Fruit fly (Drosophila melanogaster) whole organism, pupa: ENCODE measurements around the gene Toll-9.

Source experiments
- CG10348 ChIP-seq: fragments of 200-800 bp; sonication (Bioruptor generic); IDR thresholded peaks from 2 replicates; pipeline ENCODE4 v1.3.6; 2022; ENCODE audit warnings: missing biosample characterization, missing genetic modification characterization
- CG12605 ChIP-seq: fragments of 200-800 bp; sonication (Bioruptor generic); IDR thresholded peaks from 2 replicates; pipeline ENCODE4 v1.3.6; 2022; ENCODE audit warnings: missing biosample characterization, missing genetic modification characterization
- CG13204 ChIP-seq: fragments of 200-800 bp; sonication (Bioruptor generic); optimal IDR thresholded peaks from 2 replicates; lab custom pipeline; 2018; ENCODE audit warnings: missing biosample characterization, mild to moderate bottlenecking, missing genetic modification characterization, moderate library complexity
- CG14655 ChIP-seq: fragments of 200-800 bp; sonication (Bioruptor generic); optimal IDR thresholded peaks from 3 replicates; lab custom pipeline; 2017; ENCODE audit warnings: mild to moderate bottlenecking, missing biosample characterization, missing genetic modification reagents, missing genetic modification characterization
- CG15710 ChIP-seq: fragments of 200-800 bp; sonication (Bioruptor generic); optimal IDR thresholded peaks from 2 replicates; lab custom pipeline; 2018; ENCODE audit warnings: missing biosample characterization, mild to moderate bottlenecking, missing genetic modification characterization, moderate library complexity
- CG17806 ChIP-seq: fragments of 200-800 bp; sonication (Bioruptor generic); optimal IDR thresholded peaks from 2 replicates; lab custom pipeline; 2018; ENCODE audit warnings: missing biosample characterization, mild to moderate bottlenecking, missing genetic modification characterization, moderate library complexity
- CG32121 ChIP-seq: fragments of 200-800 bp; sonication (Bioruptor generic); IDR thresholded peaks from 2 replicates; pipeline ENCODE4 v1.3.6; 2022; ENCODE audit warnings: missing biosample characterization, missing genetic modification characterization
- CG34367 ChIP-seq: fragments of 200-800 bp; sonication (Bioruptor generic); optimal IDR thresholded peaks from 2 replicates; lab custom pipeline; 2018; ENCODE audit warnings: missing biosample characterization, mild to moderate bottlenecking, missing genetic modification characterization
- CG4496 ChIP-seq: fragments of 200-800 bp; sonication (Bioruptor generic); IDR thresholded peaks from 3 replicates; pipeline ENCODE4 v1.3.6; 2022; ENCODE audit warnings: missing biosample characterization, missing genetic modification characterization
- CG8159 ChIP-seq: fragments of 200-800 bp; sonication (Bioruptor generic); optimal IDR thresholded peaks from 3 replicates; lab custom pipeline; 2018; ENCODE audit warnings: missing biosample characterization, mild to moderate bottlenecking, missing genetic modification characterization, moderate library complexity
- CG8301 ChIP-seq: fragments of 200-800 bp; sonication (Bioruptor generic); optimal IDR thresholded peaks from 2 replicates; lab custom pipeline; 2018; ENCODE audit warnings: missing biosample characterization, mild to moderate bottlenecking, missing genetic modification characterization
- CG9948 ChIP-seq: fragments of 200-800 bp; sonication (Bioruptor generic); optimal IDR thresholded peaks from 2 replicates; lab custom pipeline; 2018; ENCODE audit warnings: missing biosample characterization, mild to moderate bottlenecking, missing genetic modification characterization, moderate library complexity
- D1 ChIP-seq: fragments of 200-800 bp; sonication (Bioruptor generic); optimal IDR thresholded peaks from 2 replicates; lab custom pipeline; 2018; ENCODE audit warnings: missing biosample characterization, mild to moderate bottlenecking, missing genetic modification characterization, moderate library complexity
- EcR ChIP-seq: fragments of 200-800 bp; sonication (Bioruptor generic); optimal IDR thresholded peaks from 3 replicates; lab custom pipeline; 2019; ENCODE audit warnings: missing biosample characterization, missing genetic modification characterization, mild to moderate bottlenecking, moderate library complexity, missing genetic modification reagents
- Ets98B ChIP-seq: fragments of 200-800 bp; sonication (Bioruptor generic); IDR thresholded peaks from 2 replicates; pipeline ENCODE4 v1.3.6; 2022; ENCODE audit warnings: missing biosample characterization, missing genetic modification characterization
- Pif1A ChIP-seq: fragments of 200-800 bp; sonication (Bioruptor generic); optimal IDR thresholded peaks from 3 replicates; lab custom pipeline; 2016; ENCODE audit warnings: missing biosample characterization, missing genetic modification characterization
- Pif1B ChIP-seq: fragments of 200-800 bp; sonication (Bioruptor generic); optimal IDR thresholded peaks from 3 replicates; lab custom pipeline; 2016; ENCODE audit warnings: missing biosample characterization, missing genetic modification characterization
- Snoo ChIP-seq: fragments of 200-800 bp; sonication (Bioruptor generic); optimal IDR thresholded peaks from 3 replicates; lab custom pipeline; 2017; ENCODE audit warnings: missing biosample characterization, mild to moderate bottlenecking, missing genetic modification characterization, inconsistent platforms
- fd96Ca ChIP-seq: fragments of 200-800 bp; sonication (Bioruptor generic); IDR thresholded peaks from 3 replicates; pipeline ENCODE4 v1.3.6; 2022; ENCODE audit warnings: missing biosample characterization, missing genetic modification characterization
- gl ChIP-seq: fragments of 200-800 bp; sonication (Bioruptor generic); optimal IDR thresholded peaks from 2 replicates; lab custom pipeline; 2018; ENCODE audit warnings: missing biosample characterization, mild to moderate bottlenecking, missing genetic modification characterization
- rn ChIP-seq: fragments of 200-800 bp; sonication (Bioruptor generic); IDR thresholded peaks from 2 replicates; pipeline ENCODE4 v1.3.6; 2022; ENCODE audit warnings: missing biosample characterization, missing genetic modification characterization

Toll-9 gene

DNA sequence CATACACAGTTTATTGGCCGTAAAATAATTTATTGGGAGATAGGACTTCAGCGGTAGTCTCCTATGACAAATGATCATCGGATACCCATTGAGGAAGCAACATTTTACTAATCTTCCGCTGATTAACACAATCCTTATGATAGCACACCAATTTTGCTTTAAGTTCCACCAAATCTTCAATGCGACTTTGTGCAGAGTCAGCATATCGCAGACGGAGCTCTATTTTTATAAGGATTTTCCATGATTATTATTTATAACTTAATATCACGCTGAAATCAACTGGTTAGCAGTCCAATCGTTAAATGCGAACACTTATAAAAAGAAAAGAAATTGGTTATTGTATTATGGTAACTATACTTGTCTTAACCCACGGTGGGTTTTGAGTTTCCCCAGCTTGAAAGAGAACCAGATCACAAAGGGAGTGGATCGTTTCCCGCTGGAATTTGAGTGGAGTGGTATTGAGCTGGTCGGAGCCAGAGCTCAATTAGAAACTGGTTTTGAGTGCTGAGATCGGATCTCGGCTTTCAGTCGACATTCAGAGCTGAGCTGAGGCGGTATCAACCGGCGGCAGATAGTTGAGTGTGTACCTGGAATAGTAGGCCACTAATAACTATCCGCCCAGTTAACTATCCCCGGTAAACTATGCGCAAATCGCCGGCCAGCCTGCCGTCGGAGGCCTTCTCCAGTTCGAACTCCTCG, at the start of gene Toll-9, which contains the start of gene in:
Gene Toll-9, minus strand, starts transcription at position 51 of the 699 bp plus-strand sequence.
Gene in, plus strand, starts transcription at position 525 of the 699 bp plus-strand sequence.
- TF ChIP-seq CG34367 (tag; lab: Kevin White, UChicago) (no peak), CG15710 (tag; lab: Kevin White, UChicago) (no peak), CG8301 (no peak), CG4496 (GFP tag; lab: Robert Waterston, UW) (no peak), D1 (tag; lab: Kevin White, UChicago) (no peak), Ets98B (no peak), CG32121 (no peak), CG17806 (no peak), Pif1B (GFP tag; lab: Kevin White, UChicago) (no peak), Snoo (tag; lab: Kevin White, UChicago) (no peak), rn (GFP tag; lab: Robert Waterston, UW) (no peak), EcR (no peak), CG9948 (tag; lab: Kevin White, UChicago) (no peak), CG12605 (no peak), gl (tag; lab: Kevin White, UChicago) (no peak), CG10348 (no peak), CG14655 (no peak), CG13204 (no peak), Pif1A (no peak), fd96Ca (GFP tag; lab: Robert Waterston, UW) (no peak)
- TF ChIP-seq, all 21 proteins: peak for 0

DNA sequence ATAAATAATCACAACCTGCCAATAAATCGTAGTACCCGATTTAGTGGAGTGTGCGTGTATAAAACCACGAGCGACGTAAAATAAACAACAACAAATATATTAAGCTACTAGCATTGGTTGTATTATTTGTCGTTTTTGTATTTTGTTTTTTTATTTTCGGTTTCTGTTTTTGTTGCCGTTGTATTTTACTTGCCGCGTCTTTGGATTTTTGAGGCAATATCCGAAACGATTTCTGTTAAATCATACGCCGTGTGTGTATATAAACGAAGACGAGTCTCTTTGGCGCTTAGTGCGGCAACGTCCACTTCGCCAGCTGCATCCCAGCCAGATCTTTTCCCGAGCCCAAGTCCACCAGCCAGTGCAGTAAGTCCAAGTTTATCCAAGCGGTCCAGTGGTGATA, 46.8 kb upstream of the Toll-9 start, which contains the start of gene zye:
Gene zye, plus strand, starts transcription at position 301 of the 400 bp plus-strand sequence.
- TF ChIP-seq Ets98B (no peak), CG10348 (no peak), CG34367 (tag; lab: Kevin White, UChicago) (no peak), CG32121 (no peak), CG17806 (no peak), gl (tag; lab: Kevin White, UChicago) (no peak), rn (GFP tag; lab: Robert Waterston, UW) (no peak), EcR (no peak), fd96Ca (GFP tag; lab: Robert Waterston, UW) (no peak), CG4496 (GFP tag; lab: Robert Waterston, UW) (no peak), CG14655 (no peak), D1 (tag; lab: Kevin White, UChicago) (no peak), CG9948 (tag; lab: Kevin White, UChicago) (no peak), CG13204 (no peak), CG8159 (no peak), Pif1B (GFP tag; lab: Kevin White, UChicago) (no peak), CG15710 (tag; lab: Kevin White, UChicago) (no peak), CG8301 (no peak), Snoo (tag; lab: Kevin White, UChicago) (no peak)

DNA sequence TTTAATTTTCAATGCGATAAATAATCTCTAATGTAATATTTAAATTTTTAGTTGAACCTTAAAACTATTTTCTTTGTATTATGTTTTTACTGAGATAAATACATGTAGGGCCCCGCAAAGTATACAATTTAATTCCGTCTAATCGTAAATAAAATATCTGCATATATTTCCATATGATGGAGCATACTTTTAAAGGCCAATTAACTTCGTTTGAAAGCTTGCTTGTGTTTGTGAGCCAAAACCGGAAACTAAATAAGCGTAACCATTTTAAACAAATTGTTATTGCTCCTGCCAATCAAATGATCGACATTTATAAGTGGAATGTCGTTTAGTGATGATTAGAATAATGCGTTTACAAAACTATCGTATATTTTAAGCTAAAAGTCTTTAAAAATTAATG, 44.3 kb upstream of the Toll-9 start:
- TF ChIP-seq Snoo (tag; lab: Kevin White, UChicago), result no peak
- TF ChIP-seq EcR, result no peak
- TF ChIP-seq Ets98B, result no peak
- TF ChIP-seq D1 (tag; lab: Kevin White, UChicago), result no peak
- no peak for TF ChIP-seq Pif1A
- TF ChIP-seq, all 21 proteins: peak for 0

DNA sequence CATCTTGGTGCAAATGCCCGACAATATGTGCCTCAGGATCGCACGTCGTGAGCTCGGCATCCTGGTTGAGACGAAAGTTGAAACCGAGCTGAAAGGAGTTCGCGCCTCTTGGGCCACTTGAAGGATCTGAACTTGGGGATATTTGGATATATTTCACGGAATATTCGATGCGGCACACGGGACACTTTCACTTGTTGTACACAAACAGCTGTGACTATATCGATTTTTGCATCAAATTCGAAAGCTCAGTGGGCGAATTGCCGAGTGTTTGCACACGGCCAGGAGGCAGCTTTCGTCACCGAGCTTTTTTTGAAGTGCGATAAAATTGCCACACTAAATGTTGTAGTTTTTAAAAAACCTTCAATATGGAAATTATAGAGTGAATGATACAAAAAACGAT, 43.8 kb upstream of the Toll-9 start, which contains the start of gene CG13248:
Gene CG13248, minus strand, starts transcription at position 222 of the 400 bp plus-strand sequence.
- no peak for TF ChIP-seq CG32121
- no peak for TF ChIP-seq CG15710 (tag; lab: Kevin White, UChicago)
- TF ChIP-seq Snoo (tag; lab: Kevin White, UChicago), result no peak
- TF ChIP-seq D1 (tag; lab: Kevin White, UChicago), result no peak

DNA sequence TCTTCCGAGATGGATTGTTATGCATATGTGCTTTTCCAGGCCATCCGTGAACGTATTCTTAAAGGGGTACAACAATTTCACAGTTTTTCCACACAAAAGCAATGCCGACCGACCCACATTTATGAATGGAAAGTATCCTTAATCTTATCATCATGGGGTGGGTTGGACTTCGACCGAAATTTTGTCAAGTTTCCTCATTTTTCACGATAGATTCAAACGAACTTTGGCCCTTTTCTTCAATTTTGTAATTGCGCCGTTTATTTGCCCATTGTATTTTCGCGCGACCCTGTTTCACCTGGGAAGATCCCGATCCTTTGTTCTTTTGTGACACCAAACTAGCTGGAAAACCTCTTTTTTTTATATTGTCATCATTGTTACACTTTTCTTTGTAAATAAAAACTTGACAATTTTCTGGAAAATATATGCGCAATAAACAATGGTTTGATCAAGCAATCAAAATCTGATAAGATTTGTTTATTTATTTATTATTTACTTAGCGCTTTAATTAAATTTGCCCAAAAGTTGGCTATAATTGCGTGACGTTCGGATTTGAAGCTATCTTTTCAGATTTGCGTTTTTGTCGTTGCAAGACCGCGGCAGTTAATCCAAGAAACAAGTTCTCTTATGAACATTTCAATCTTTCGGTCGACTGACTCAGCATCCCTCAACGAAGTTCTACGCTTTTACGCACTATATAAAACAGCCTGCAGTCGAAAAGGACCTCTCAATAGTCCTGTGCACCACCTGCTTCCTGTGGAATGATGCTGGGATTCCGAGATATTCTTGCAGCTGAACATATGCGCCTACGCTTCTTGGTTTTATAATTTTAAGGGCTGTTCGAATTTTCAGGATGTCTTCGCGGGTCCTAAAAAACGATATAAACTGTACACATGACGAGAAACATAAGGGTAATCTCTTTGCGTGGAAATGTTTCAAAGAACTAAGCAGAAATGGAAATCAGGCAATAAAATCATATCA, 39.7 kb upstream of the Toll-9 start:
- 0 out of 3 replicates have a peak, but pooled peaks have one; percentile 15 for TF ChIP-seq CG4496 (GFP tag; lab: Robert Waterston, UW)
- TF ChIP-seq CG8159, result no peak
- TF ChIP-seq, all 21 proteins: peak for 1

DNA sequence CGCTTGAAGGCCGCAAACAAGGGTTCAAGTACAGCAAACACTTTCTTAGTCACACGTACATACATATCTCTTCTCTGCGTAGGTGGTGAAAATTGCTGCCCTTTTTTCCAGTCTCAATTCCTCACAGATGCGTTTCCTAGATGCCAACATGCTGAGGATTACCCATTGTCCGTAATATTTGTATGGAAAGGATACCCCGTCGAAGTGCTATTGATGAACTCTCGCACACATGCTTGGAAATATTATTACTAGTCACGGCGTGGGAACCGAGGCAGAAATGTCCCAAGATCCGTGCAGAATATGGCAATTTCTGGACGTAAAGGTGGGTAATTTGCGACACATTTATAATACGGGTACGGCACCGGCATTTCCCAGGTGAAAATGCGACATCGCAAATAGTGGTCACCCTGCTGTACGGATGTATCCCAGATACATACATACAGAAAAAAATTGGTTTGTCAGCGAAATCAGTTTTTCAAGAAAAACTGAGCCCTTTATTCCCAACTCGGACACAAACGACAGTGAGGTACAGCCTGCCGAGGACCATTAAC, 38.9 kb upstream of the Toll-9 start:
- no peak for TF ChIP-seq fd96Ca (GFP tag; lab: Robert Waterston, UW)
- no peak for TF ChIP-seq Pif1B (GFP tag; lab: Kevin White, UChicago)
